Worm (Caenorhabditis elegans): Measurements from ENCODE around the gene sri-39.
"Not testable (repeated sequence)": the region's sequence is repeated elsewhere in the genome, so short reads cannot be mapped to it uniquely, and the experiment has no call there.

sri-39 gene

DNA sequence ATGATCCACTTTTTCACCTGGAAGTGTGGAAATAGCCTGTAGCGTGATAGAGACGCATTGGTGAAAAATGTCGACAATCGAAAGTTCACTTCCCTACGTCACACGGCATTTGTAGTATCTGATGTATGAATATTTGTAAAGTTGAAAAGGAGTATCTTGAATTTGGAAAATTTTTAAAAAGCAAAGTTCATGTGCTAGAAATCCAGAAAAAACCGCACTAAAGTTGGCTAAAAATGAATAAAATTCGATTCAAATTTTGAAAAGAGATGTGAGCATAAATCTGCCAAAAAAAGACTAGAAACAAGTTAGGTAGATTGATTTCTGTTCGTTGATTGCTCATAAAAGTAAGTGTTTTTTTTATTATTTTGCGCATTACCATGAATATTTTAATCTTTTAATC is 4.3 kb upstream of the sri-39 start, which contains the start of gene sri-74:
Gene sri-74, minus strand, starts transcription at position 101 of the 400 bp plus-strand sequence.
- TF ChIP-seq nhr-80 (tag; optimal IDR thresholded peaks at IDR 0.05) = no peak
- TF ChIP-seq xnd-1 (tag; optimal IDR thresholded peaks at IDR 0.05) = no peak
- no peak for TF ChIP-seq ekl-4 (GFP tag; IDR thresholded peaks at IDR 0.05)
- no peak for TF ChIP-seq chd-7 (tag; optimal IDR thresholded peaks at IDR 0.05)
- no peak for TF ChIP-seq madf-10 (tag; optimal IDR thresholded peaks at IDR 0.05)
- no peak for TF ChIP-seq sptf-2 (GFP tag; optimal IDR thresholded peaks at IDR 0.05)
- TF ChIP-seq ztf-28 (GFP tag; IDR thresholded peaks at IDR 0.05) = no peak
- no peak for TF ChIP-seq F55B11.4 (tag; optimal IDR thresholded peaks at IDR 0.05; ENCODE audit: borderline replicate concordance, insufficient read depth)
- TF ChIP-seq K11D2.4 (GFP tag; IDR thresholded peaks at IDR 0.05) = no peak
- no peak for TF ChIP-seq Y53F4B.3 (GFP tag; IDR thresholded peaks at IDR 0.05)
- no peak for TF ChIP-seq aptf-2 (GFP tag; conservative IDR thresholded peaks at IDR 0.05)
- TF ChIP-seq hrde-1 (tag; optimal IDR thresholded peaks at IDR 0.05; ENCODE audit: borderline replicate concordance) = no peak

DNA sequence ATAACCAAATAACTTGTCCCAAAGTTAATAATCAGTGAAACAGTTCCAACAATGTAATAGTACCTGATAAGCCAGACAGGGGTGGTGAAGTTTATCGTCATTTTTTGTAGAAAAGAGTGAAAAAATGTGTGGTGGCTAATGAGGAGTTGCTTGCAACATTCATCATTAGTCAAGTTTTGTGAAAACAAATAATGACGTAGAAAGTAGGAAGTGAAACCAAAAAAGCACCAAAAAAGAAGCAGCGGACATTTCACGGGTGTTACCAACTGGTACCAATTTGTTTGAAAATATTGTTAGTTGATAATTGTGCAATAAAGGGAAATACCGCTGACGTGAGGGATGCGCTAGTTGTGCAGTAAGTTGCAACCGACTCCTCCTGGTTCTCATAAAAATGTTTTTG is 1.8 kb upstream of the sri-39 start, which contains the start of gene sri-36:
Gene sri-36, minus strand, starts transcription at position 101 of the 400 bp plus-strand sequence.
- TF ChIP-seq bed-1 (GFP tag; IDR thresholded peaks at IDR 0.05) = no peak
- no peak for TF ChIP-seq bed-2 (GFP tag; IDR thresholded peaks at IDR 0.05)
- TF ChIP-seq akir-1 (GFP tag; optimal IDR thresholded peaks at IDR 0.05) = no peak
- TF ChIP-seq egrh-3 (GFP tag; IDR thresholded peaks at IDR 0.05) = no peak
- no peak for TF ChIP-seq F49E8.2 (tag; optimal IDR thresholded peaks at IDR 0.05; ENCODE audit: insufficient read depth)
- no peak for TF ChIP-seq madf-8 (GFP tag; conservative IDR thresholded peaks at IDR 0.05)

DNA sequence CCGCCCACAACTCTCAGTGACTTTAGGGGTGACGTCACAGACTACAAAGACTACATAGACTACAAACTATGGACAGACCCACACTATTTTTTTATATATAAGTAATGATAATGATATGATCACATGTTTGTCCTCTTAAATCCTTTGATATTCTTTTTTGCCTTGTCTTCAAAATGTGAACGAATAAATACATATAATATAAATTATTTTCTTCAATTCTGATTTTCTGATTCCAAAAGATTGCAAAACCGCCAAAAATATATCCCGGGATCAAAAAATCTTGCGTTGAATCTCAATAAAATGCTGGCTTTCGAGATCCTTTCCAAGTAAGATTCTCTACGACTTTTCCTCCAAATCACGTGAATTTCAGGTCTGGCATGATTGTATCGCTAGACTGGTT is 12.9 kb downstream of the sri-39 start, which contains the start of gene F33H12.1:
Gene F33H12.1, plus strand, starts transcription at position 301 of the 400 bp plus-strand sequence.
- TF ChIP-seq K12H6.12 (tag; optimal IDR thresholded peaks at IDR 0.05); mcd-1 (GFP tag; IDR thresholded peaks at IDR 0.05); nhr-90 (tag; optimal IDR thresholded peaks at IDR 0.05): not testable (repeated sequence)

DNA sequence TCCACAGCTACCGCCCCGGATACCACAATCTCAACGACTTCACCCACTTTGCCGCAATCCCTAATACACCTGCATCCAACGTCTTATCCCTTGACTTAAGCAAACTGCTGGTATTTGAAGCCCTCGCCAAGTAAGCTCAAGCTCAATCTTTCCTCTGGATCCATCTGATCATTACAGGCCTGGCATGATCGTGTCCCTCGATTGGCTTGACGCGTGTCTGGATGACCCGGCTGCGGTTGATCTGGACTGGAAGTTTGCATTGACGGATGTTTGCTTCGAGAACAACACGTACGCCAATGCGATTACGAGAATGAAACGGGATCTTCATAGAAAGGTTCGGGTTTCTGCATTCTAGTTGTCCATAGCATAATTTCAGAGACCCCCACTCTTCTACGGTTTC is 13.6 kb downstream of the sri-39 start:
- TF ChIP-seq Y67H2A.10 (GFP tag; conservative IDR thresholded peaks at IDR 0.05) = no peak
- TF ChIP-seq hlh-12 (tag; optimal IDR thresholded peaks at IDR 0.05) = no peak
- no peak for TF ChIP-seq fkh-3 (tag; optimal IDR thresholded peaks at IDR 0.05)
- TF ChIP-seq Y53G8AR.9 (GFP tag; conservative IDR thresholded peaks at IDR 0.05) = no peak
- no peak for TF ChIP-seq attf-6 (GFP tag; IDR thresholded peaks at IDR 0.05)
- TF ChIP-seq unc-130 (GFP tag; optimal IDR thresholded peaks at IDR 0.05) = no peak
- no peak for TF ChIP-seq F37B4.10 (GFP tag; IDR thresholded peaks at IDR 0.05)
- TF ChIP-seq hlh-26 (GFP tag; conservative IDR thresholded peaks at IDR 0.05) = no peak
- no peak for TF ChIP-seq B0261.1 (tag; optimal IDR thresholded peaks at IDR 0.05)
- no peak for TF ChIP-seq nfya-2 (GFP tag; IDR thresholded peaks at IDR 0.05)

DNA sequence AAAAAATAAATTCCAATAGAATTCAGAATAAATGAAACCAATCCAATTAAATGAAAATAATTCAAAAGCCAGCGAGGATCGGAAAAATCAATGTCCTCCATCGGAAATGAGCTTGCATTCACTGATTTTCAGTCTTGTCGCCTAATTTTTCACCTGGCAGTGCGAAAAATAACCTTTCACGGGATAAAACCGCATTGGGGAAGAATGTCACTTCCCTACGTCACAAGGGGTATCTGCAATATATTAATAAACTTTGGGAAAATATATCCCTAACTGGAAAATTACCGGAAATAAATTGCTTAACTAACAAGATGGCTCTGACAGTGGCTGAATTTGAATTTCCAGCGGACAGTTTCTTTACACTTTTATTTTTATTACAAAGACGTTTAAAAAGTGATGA is 18.0 kb downstream of the sri-39 start, which contains the start of gene sri-77:
Gene sri-77, minus strand, starts transcription at position 101 of the 400 bp plus-strand sequence.
- no peak for TF ChIP-seq sdz-38 (tag; optimal IDR thresholded peaks at IDR 0.05)
- TF ChIP-seq rpc-1 (optimal IDR thresholded peaks at IDR 0.05) = no peak
- no peak for TF ChIP-seq rpc-1 (tag; optimal IDR thresholded peaks at IDR 0.05)
- TF ChIP-seq nhr-80 (tag; optimal IDR thresholded peaks at IDR 0.05) = no peak
- TF ChIP-seq lsy-27 (tag; optimal IDR thresholded peaks at IDR 0.05; ENCODE audit: borderline replicate concordance, insufficient read depth) = no peak
- no peak for TF ChIP-seq B0019.2 (GFP tag; conservative IDR thresholded peaks at IDR 0.05)
- no peak for TF ChIP-seq nfyb-1 (GFP tag; IDR thresholded peaks at IDR 0.05)
- TF ChIP-seq snpc-1.1 (tag; optimal IDR thresholded peaks at IDR 0.05; ENCODE audit: insufficient read depth) = no peak
- no peak for TF ChIP-seq aptf-3 (GFP tag; IDR thresholded peaks at IDR 0.05)
- no peak for TF ChIP-seq tlf-1 (GFP tag; optimal IDR thresholded peaks at IDR 0.05)
- TF ChIP-seq lir-1 (GFP tag; conservative IDR thresholded peaks at IDR 0.05) = no peak
- no peak for TF ChIP-seq K11D2.4 (GFP tag; IDR thresholded peaks at IDR 0.05)
- no peak for TF ChIP-seq ekl-4 (GFP tag; IDR thresholded peaks at IDR 0.05)
- TF ChIP-seq attf-3 (GFP tag; conservative IDR thresholded peaks at IDR 0.05) = no peak
- TF ChIP-seq hsf-1 (GFP tag; IDR thresholded peaks at IDR 0.05) = no peak
- TF ChIP-seq ccch-3 (GFP tag; optimal IDR thresholded peaks at IDR 0.05) = no peak

Data from whole organism, young adult.